Fruit fly (Drosophila melanogaster): ENCODE results near the gene CG10863.

CG10863 gene

dm6 chr3L:3896553-3897034 is 45.7 kb downstream of the CG10863 start, which contains the start of the genes Gr63a and Lamtor4 (continued):
- TF ChIP-seq fkh (GFP tag; optimal IDR thresholded peaks at IDR 0.05) (peak; percentile 99), Eip75B (GFP tag; optimal IDR thresholded peaks at IDR 0.05) (peak; percentile 44), CG4318 (GFP tag; optimal IDR thresholded peaks at IDR 0.05) (no peak), CG7368 (GFP tag; optimal IDR thresholded peaks at IDR 0.05) (no peak), CG11294 (GFP tag; IDR thresholded peaks at IDR 0.05) (no peak), CG8632 (GFP tag; optimal IDR thresholded peaks at IDR 0.05) (no peak), CG8119 (GFP tag; IDR thresholded peaks at IDR 0.05) (no peak), CG11902 (GFP tag; optimal IDR thresholded peaks at IDR 0.05) (no peak), Eip78C (GFP tag) (no peak), CG9139 (GFP tag; optimal IDR thresholded peaks at IDR 0.05) (no peak), CG1621 (tag; optimal IDR thresholded peaks at IDR 0.05) (peak; percentile 5), Lpt (GFP tag; optimal IDR thresholded peaks at IDR 0.05) (no peak)

DNA sequence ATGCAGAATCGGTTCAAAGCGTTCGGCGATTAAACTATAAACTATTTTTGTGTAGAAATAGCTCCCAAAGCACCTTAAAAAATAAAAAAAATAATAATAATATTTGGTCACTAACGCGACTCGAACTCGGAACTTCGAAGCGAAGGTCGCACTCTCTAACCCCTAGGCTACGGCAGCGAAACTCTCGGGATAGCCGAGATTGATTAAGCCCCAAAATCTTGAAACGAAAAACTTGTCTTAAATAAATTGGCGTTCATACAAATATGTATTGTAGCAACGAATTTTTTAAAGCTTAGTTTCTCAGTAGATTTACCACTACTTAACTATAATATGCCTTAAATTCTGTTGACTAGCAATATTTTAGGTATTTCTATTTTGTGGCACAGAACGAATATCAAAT is 47.9 kb downstream of the CG10863 start:
- TF ChIP-seq CG6163 (GFP tag; IDR thresholded peaks at IDR 0.05): no peak

dm6 chr3L:3892154-3892624 is 50.1 kb downstream of the CG10863 start, which contains the start of gene Fie:
Fie (plus strand) TSS chr3L:3892574.
- TF ChIP-seq CG16779 (tag; optimal IDR thresholded peaks at IDR 0.05) (no peak), CG3919 (GFP tag; optimal IDR thresholded peaks at IDR 0.05) (peak; percentile 48), topi (GFP tag; optimal IDR thresholded peaks at IDR 0.05) (peak; percentile 28), Hr39 (GFP tag; optimal IDR thresholded peaks at IDR 0.05) (peak; percentile 46), spab (GFP tag; optimal IDR thresholded peaks at IDR 0.05) (peak; percentile 27), Sox14 (GFP tag; optimal IDR thresholded peaks at IDR 0.05) (peak; percentile 46), CG31627 (GFP tag; optimal IDR thresholded peaks at IDR 0.05) (peak; percentile 44), Gug (GFP tag; IDR thresholded peaks at IDR 0.05) (no peak), CG6163 (GFP tag; IDR thresholded peaks at IDR 0.05) (no peak), CG6854 (GFP tag; optimal IDR thresholded peaks at IDR 0.05) (no peak), lz (GFP tag; optimal IDR thresholded peaks at IDR 0.05) (peak; percentile 30), Sox15 (GFP tag; optimal IDR thresholded peaks at IDR 0.05) (no peak), CG9139 (GFP tag; optimal IDR thresholded peaks at IDR 0.05) (no peak), CG10669 (GFP tag; optimal IDR thresholded peaks at IDR 0.05) (peak; percentile 33), CG11294 (GFP tag; IDR thresholded peaks at IDR 0.05) (no peak), dac (GFP tag; optimal IDR thresholded peaks at IDR 0.05) (no peak), Blimp-1 (GFP tag; optimal IDR thresholded peaks at IDR 0.05) (no peak), pdm3 (GFP tag; optimal IDR thresholded peaks at IDR 0.05) (peak; percentile 64), CG8632 (GFP tag; optimal IDR thresholded peaks at IDR 0.05) (peak; percentile 28), Smox (GFP tag; optimal IDR thresholded peaks at IDR 0.05) (peak; percentile 62), CG7368 (GFP tag; optimal IDR thresholded peaks at IDR 0.05) (no peak), OdsH (GFP tag; optimal IDR thresholded peaks at IDR 0.05) (peak; percentile 52), Lpt (GFP tag; optimal IDR thresholded peaks at IDR 0.05) (no peak), CG8119 (GFP tag; IDR thresholded peaks at IDR 0.05) (peak; percentile 62), salr (GFP tag; optimal IDR thresholded peaks at IDR 0.05) (peak in 1 of 2 experiments; percentile 26), esn (GFP tag; optimal IDR thresholded peaks at IDR 0.05) (peak; percentile 62), acj6 (GFP tag; optimal IDR thresholded peaks at IDR 0.05) (peak; percentile 45), svp (GFP tag) (peak; percentile 76), CG1621 (tag; optimal IDR thresholded peaks at IDR 0.05) (no peak), eg (GFP tag; IDR thresholded peaks at IDR 0.05) (no peak; the same call in 2 of the 3 replicates), Eip93F (GFP tag; optimal IDR thresholded peaks at IDR 0.05) (no peak), CG6792 (GFP tag; optimal IDR thresholded peaks at IDR 0.05) (peak; percentile 27), cyc (GFP tag; optimal IDR thresholded peaks at IDR 0.05) (peak; percentile 15), Eip75B (GFP tag; optimal IDR thresholded peaks at IDR 0.05) (peak; percentile 39), CG10631 (GFP tag; optimal IDR thresholded peaks at IDR 0.05) (peak; percentile 29), CG15336 (GFP tag; IDR thresholded peaks at IDR 0.05) (no peak; the same call in none of the 2 replicates), achi (GFP tag; optimal IDR thresholded peaks at IDR 0.05) (peak; percentile 63), CG34406 (GFP tag; optimal IDR thresholded peaks at IDR 0.05) (peak; percentile 44), Sox102F (GFP tag; optimal IDR thresholded peaks at IDR 0.05) (peak; percentile 61), CG6276 (GFP tag; optimal IDR thresholded peaks at IDR 0.05) (no peak), CG32006 (GFP tag; optimal IDR thresholded peaks at IDR 0.05) (peak; percentile 64), CG11762 (GFP tag; optimal IDR thresholded peaks at IDR 0.05; ENCODE audit: insufficient read depth) (no peak), CG3032 (tag; optimal IDR thresholded peaks at IDR 0.05) (peak; percentile 33)

All from whole organism, prepupa.